Worm (Caenorhabditis elegans): ENCODE results near the gene T03G6.7.

T03G6.7 gene

ce11 chrX:2581828-2582589, 11.8 kb upstream of the T03G6.7 start:
- TF ChIP-seq lin-11 (tag; optimal IDR thresholded peaks at IDR 0.05) (no peak), unc-42 (tag; optimal IDR thresholded peaks at IDR 0.05) (no peak), nhr-232 (tag; optimal IDR thresholded peaks at IDR 0.05) (no peak), tbx-2 (tag; optimal IDR thresholded peaks at IDR 0.05) (no peak), pha-2 (tag; optimal IDR thresholded peaks at IDR 0.05) (no peak), unc-55 (GFP tag; optimal IDR thresholded peaks at IDR 0.05) (no peak), pag-3 (tag; optimal IDR thresholded peaks at IDR 0.05; ENCODE audit: borderline replicate concordance) (no peak), odd-2 (tag; optimal IDR thresholded peaks at IDR 0.05) (no peak), ahr-1 (tag; optimal IDR thresholded peaks at IDR 0.05) (no peak), syd-9 (tag; optimal IDR thresholded peaks at IDR 0.05) (no peak), madf-2 (tag; optimal IDR thresholded peaks at IDR 0.05) (no peak), ceh-48 (tag; optimal IDR thresholded peaks at IDR 0.05) (no peak), pqm-1 (tag; optimal IDR thresholded peaks at IDR 0.05) (no peak)

ce11 chrX:2583135-2583683, 10.6 kb upstream of the T03G6.7 start:
- no peak for TF ChIP-seq dve-1 (tag; optimal IDR thresholded peaks at IDR 0.05)
- peak; percentile 16 for TF ChIP-seq tbx-2 (tag; optimal IDR thresholded peaks at IDR 0.05)
- no peak for TF ChIP-seq unc-42 (tag; optimal IDR thresholded peaks at IDR 0.05)
- no peak for TF ChIP-seq ceh-14 (tag; optimal IDR thresholded peaks at IDR 0.05)
- no peak for TF ChIP-seq pros-1 (tag; optimal IDR thresholded peaks at IDR 0.05)
- TF ChIP-seq ahr-1 (tag; optimal IDR thresholded peaks at IDR 0.05): no peak
- peak; percentile 15 for TF ChIP-seq ceh-31 (tag; optimal IDR thresholded peaks at IDR 0.05)
- peak; percentile 63 for TF ChIP-seq hlh-30 (tag; optimal IDR thresholded peaks at IDR 0.05; ENCODE audit: insufficient read depth)

- TF ChIP-seq hlh-6 (tag; optimal IDR thresholded peaks at IDR 0.05) (no peak), ceh-19 (GFP tag; optimal IDR thresholded peaks at IDR 0.05) (no peak), pat-9 (tag; optimal IDR thresholded peaks at IDR 0.05) (no peak), ceh-31 (tag; optimal IDR thresholded peaks at IDR 0.05) (no peak), nhr-11 (tag; optimal IDR thresholded peaks at IDR 0.05) (no peak), pag-3 (tag; optimal IDR thresholded peaks at IDR 0.05; ENCODE audit: borderline replicate concordance) (no peak), ceh-24 (tag; optimal IDR thresholded peaks at IDR 0.05) (no peak), unc-42 (tag; optimal IDR thresholded peaks at IDR 0.05) (no peak), dve-1 (tag; optimal IDR thresholded peaks at IDR 0.05) (no peak), pqm-1 (tag; optimal IDR thresholded peaks at IDR 0.05) (no peak), ceh-9 (tag; optimal IDR thresholded peaks at IDR 0.05) (no peak), eyg-1 (tag; optimal IDR thresholded peaks at IDR 0.05) (no peak)
These were observed 8.2 kb upstream of the T03G6.7 start, which contains the start of gene H01M10.2 for ce11 chrX:2585655-2586054. H01M10.2 (minus strand) TSS chrX:2585755.

- TF ChIP-seq K02D7.2 (tag; optimal IDR thresholded peaks at IDR 0.05): no peak
- no peak for TF ChIP-seq zip-5 (tag; optimal IDR thresholded peaks at IDR 0.05)
- no peak for TF ChIP-seq hlh-13 (GFP tag; optimal IDR thresholded peaks at IDR 0.05)
- TF ChIP-seq unc-42 (tag; optimal IDR thresholded peaks at IDR 0.05): no peak
- TF ChIP-seq lin-11 (tag; optimal IDR thresholded peaks at IDR 0.05): no peak
- no peak for TF ChIP-seq ceh-31 (tag; optimal IDR thresholded peaks at IDR 0.05)
- no peak for TF ChIP-seq rnt-1 (tag; optimal IDR thresholded peaks at IDR 0.05)
- TF ChIP-seq ceh-2 (tag; optimal IDR thresholded peaks at IDR 0.05): no peak
- TF ChIP-seq madf-2 (tag; optimal IDR thresholded peaks at IDR 0.05): no peak
- no peak for TF ChIP-seq hlh-8 (tag; optimal IDR thresholded peaks at IDR 0.05)
- no peak for TF ChIP-seq ztf-16 (tag; optimal IDR thresholded peaks at IDR 0.05)
- no peak for TF ChIP-seq ceh-45 (GFP tag; IDR thresholded peaks at IDR 0.05)
- TF ChIP-seq elt-4 (tag; optimal IDR thresholded peaks at IDR 0.05): no peak
- TF ChIP-seq pha-4 (tag; optimal IDR thresholded peaks at IDR 0.05): no peak
- no peak for TF ChIP-seq ceh-34 (tag; optimal IDR thresholded peaks at IDR 0.05)
- no peak for TF ChIP-seq C08G9.2 (tag; optimal IDR thresholded peaks at IDR 0.05)
- no peak for TF ChIP-seq dve-1 (tag; optimal IDR thresholded peaks at IDR 0.05)
- TF ChIP-seq ceh-6 (GFP tag; optimal IDR thresholded peaks at IDR 0.05): no peak
- no peak for TF ChIP-seq fax-1 (tag; optimal IDR thresholded peaks at IDR 0.05)
- no peak for TF ChIP-seq syd-9 (tag; optimal IDR thresholded peaks at IDR 0.05)
These were observed 5.8 kb upstream of the T03G6.7 start for ce11 chrX:2588012-2588411.

All from whole organism, late embryonic.